Worm (Caenorhabditis elegans) whole organism, L4/young adult: ENCODE data around the gene Y57A10A.14.

Source experiments
- W03F9.2 ChIP-seq: fragments of 150-350 bp; optimal IDR thresholded peaks from 2 replicates; lab custom pipeline; 2014; ENCODE audit warnings: missing biosample characterization, missing genetic modification characterization
- dao-5 ChIP-seq: sonication (generic microtip); optimal IDR thresholded peaks from 2 replicates; lab custom pipeline; 2016; ENCODE audit warnings: missing genotype, missing genetic modification characterization, moderate library complexity, missing compliant biosample characterization
- him-1 ChIP-seq: sonication (generic microtip); optimal IDR thresholded peaks from 2 replicates; lab custom pipeline; 2016; ENCODE audit warnings: missing genotype, missing genetic modification reagents, missing genetic modification characterization, missing compliant biosample characterization

The Y57A10A.14 gene

DNA sequence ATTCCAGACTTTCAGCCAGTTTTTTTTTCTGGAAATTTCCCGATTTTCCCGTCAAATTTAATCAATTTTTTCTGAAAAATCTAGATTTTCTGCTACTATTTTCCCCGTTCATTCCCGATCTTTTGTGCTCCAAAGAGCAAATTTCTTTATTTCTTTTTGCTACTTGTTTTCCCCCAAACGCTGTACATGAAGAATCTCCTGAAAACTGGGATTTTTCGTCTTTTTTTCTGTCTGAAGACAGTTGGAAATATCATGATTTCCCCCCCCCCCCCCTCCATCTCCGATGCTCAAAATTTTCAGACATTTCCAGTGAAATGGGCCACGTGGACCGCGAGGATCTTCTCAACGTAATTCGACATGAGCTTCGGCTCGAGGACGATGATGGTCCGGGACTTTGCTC, 42.3 kb downstream of the Y57A10A.14 start, which contains the start of gene sinh-1:
TSS of gene sinh-1 (plus strand) at position 301 of the 400 bp plus-strand sequence.
- no peak for TF ChIP-seq dao-5 (tag; lab: Kevin White, UChicago)
- no peak for TF ChIP-seq W03F9.2
- TF ChIP-seq him-1 = no peak

DNA sequence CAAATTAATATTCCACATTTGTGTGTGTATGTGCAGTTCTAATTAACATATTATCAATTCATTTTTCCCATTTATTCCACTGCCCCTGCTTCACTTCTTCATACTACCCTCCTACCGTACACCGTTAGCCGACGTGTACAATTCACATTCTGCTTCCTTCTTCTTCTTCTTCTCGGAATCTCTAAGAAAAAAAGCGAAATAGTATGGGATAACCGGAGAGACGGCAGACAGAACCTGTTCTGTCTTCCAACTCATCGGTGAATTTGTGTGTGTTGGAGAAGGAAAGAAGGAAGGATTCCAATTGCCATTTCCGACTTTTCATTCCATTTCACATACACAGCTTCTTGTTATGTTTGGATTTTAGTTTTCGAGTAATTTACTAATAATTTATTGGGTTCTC, 51.8 kb downstream of the Y57A10A.14 start:
- TF ChIP-seq W03F9.2 (no peak), dao-5 (tag; lab: Kevin White, UChicago) (no peak), him-1 (no peak)
